Worm (Caenorhabditis elegans) whole organism, early embryonic: Measurements from ENCODE around the gene C56C10.4.

Experiments
- B0310.2 ChIP-seq: sonication (generic microtip); optimal IDR thresholded peaks from 2 replicates; lab custom pipeline; 2016; ENCODE audit warnings: mild to moderate bottlenecking, missing genetic modification characterization, missing compliant biosample characterization
- F13C5.2 ChIP-seq: sonication (generic microtip); optimal IDR thresholded peaks from 2 replicates; lab custom pipeline; 2017; ENCODE audit warnings: mild to moderate bottlenecking, missing genetic modification characterization, inconsistent platforms, missing compliant biosample characterization
- aly-1 ChIP-seq: sonication (generic microtip); optimal IDR thresholded peaks from 2 replicates; lab custom pipeline; 2016; ENCODE audit warnings: missing genetic modification characterization, missing compliant biosample characterization
- ama-1 ChIP-seq: fragments of 150-350 bp; optimal IDR thresholded peaks from 2 replicates; lab custom pipeline; 2014
- ceh-13 ChIP-seq: fragments of 200-800 bp; sonication (Bioruptor generic); optimal IDR thresholded peaks from 2 replicates; lab custom pipeline; 2018; ENCODE audit warnings: mild to moderate bottlenecking, missing genetic modification characterization, missing compliant biosample characterization
- ceh-36 ChIP-seq: sonication (generic microtip); optimal IDR thresholded peaks from 2 replicates; lab custom pipeline; 2016; ENCODE audit warnings: missing genetic modification characterization, inconsistent platforms, missing compliant biosample characterization
- ets-7 ChIP-seq: sonication (generic microtip); optimal IDR thresholded peaks from 2 replicates; lab custom pipeline; 2016; ENCODE audit warnings: missing genotype, missing genetic modification characterization, missing compliant biosample characterization
- flt-1 ChIP-seq: fragments of 200-800 bp; sonication (Bioruptor generic); IDR thresholded peaks from 2 replicates; pipeline ENCODE4 v1.3.6; 2022; ENCODE audit warnings: missing genetic modification characterization, missing compliant biosample characterization
- hmbx-1 ChIP-seq: sonication (generic microtip); optimal IDR thresholded peaks from 2 replicates; lab custom pipeline; 2016; ENCODE audit warnings: mild to moderate bottlenecking, missing genetic modification characterization, missing compliant biosample characterization
- hmg-4 ChIP-seq: fragments of 200-800 bp; sonication (Bioruptor generic); optimal IDR thresholded peaks from 2 replicates; lab custom pipeline; 2018; ENCODE audit warnings: mild to moderate bottlenecking, missing genetic modification characterization, missing compliant biosample characterization
- hnd-1 ChIP-seq: sonication (generic microtip); optimal IDR thresholded peaks from 2 replicates; lab custom pipeline; 2016; ENCODE audit warnings: missing genetic modification characterization, missing compliant biosample characterization
- pes-1 ChIP-seq: fragments of 200-800 bp; sonication (Bioruptor generic); IDR thresholded peaks from 2 replicates; pipeline ENCODE4 v1.3.6; 2022; ENCODE audit warnings: missing genetic modification reagents, missing genetic modification characterization, missing compliant biosample characterization
- scrt-1 ChIP-seq: fragments of 200-800 bp; sonication (Bioruptor generic); IDR thresholded peaks from 2 replicates; pipeline ENCODE4 v1.3.6; 2022; ENCODE audit warnings: missing genetic modification characterization, missing compliant biosample characterization
- sea-1 ChIP-seq: fragments of 200-800 bp; sonication (Bioruptor generic); conservative IDR thresholded peaks from 2 replicates; pipeline ENCODE4 v1.3.6; 2022; ENCODE audit warnings: missing genetic modification characterization, missing compliant biosample characterization
- tbx-11 ChIP-seq: fragments of 200-800 bp; sonication (Bioruptor generic); IDR thresholded peaks from 2 replicates; pipeline ENCODE4 v1.3.6; 2022; ENCODE audit warnings: missing genetic modification characterization, missing compliant biosample characterization
- tbx-37 ChIP-seq: fragments of 200-800 bp; sonication (Bioruptor generic); conservative IDR thresholded peaks from 2 replicates; pipeline ENCODE4 v1.3.6; 2022; ENCODE audit warnings: missing genetic modification reagents, missing genetic modification characterization, missing compliant biosample characterization
- tra-4 ChIP-seq: sonication (generic microtip); optimal IDR thresholded peaks from 2 replicates; lab custom pipeline; 2017; ENCODE audit warnings: missing genetic modification characterization, missing compliant biosample characterization

Gene C56C10.4

DNA sequence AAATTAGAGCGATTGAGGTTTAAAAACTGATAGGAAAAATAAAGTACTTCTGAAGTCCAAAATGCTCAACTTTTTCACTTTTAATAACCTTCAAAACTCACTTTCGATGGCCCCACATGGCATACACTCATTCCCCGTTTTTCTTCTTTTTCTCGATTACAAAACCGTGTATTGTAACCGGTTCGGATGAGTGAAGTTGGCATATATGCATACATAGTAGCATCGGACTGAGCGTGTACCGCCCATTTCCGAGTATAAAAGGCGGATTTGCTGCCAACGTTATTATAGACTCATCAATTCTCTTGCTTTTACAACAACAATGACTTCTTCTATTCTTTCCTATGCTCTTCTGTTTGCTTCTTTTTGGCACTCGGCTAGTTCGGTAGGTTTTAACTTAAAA lies at the start of gene C56C10.4:
Gene C56C10.4, plus strand, starts transcription at position 301 of the 400 bp plus-strand sequence.
- TF ChIP-seq F13C5.2 (tag; lab: Kevin White, UChicago) (no peak), tbx-37 (no peak), tbx-11 (no peak), hmg-4 (GFP tag; lab: Kevin White, UChicago) (no peak), aly-1 (tag; lab: Kevin White, UChicago) (no peak), ceh-36 (tag; lab: Kevin White, UChicago) (no peak), scrt-1 (GFP tag; lab: Robert Waterston, UW) (no peak), ama-1 (lab: Kevin White, UChicago) (no peak), B0310.2 (tag; lab: Kevin White, UChicago) (no peak), sea-1 (no peak), flt-1 (GFP tag; lab: Robert Waterston, UW) (no peak), hnd-1 (tag; lab: Kevin White, UChicago) (no peak), pes-1 (GFP tag; lab: Robert Waterston, UW) (no peak), hmbx-1 (tag; lab: Kevin White, UChicago) (no peak)

ce11 chrII:6535957-6536424 lies 46.9 kb upstream of the C56C10.4 start, which contains the start of gene utp-20:
Gene utp-20 (plus strand): TSS chrII:6536374.
- TF ChIP-seq F13C5.2 (tag; lab: Kevin White, UChicago) (peak; percentile 5), ets-7 (tag; lab: Kevin White, UChicago) (no peak)

ce11 chrII:6544842-6545410 lies 37.9 kb upstream of the C56C10.4 start, which contains the start of gene lron-15:
Gene lron-15 (minus strand): TSS chrII:6544892.
- TF ChIP-seq ama-1 (lab: Kevin White, UChicago) (no peak), sea-1 (no peak), hmbx-1 (tag; lab: Kevin White, UChicago) (no peak), F13C5.2 (tag; lab: Kevin White, UChicago) (no peak), tra-4 (tag; lab: Kevin White, UChicago) (no peak), B0310.2 (tag; lab: Kevin White, UChicago) (no peak)

- TF ChIP-seq tbx-11 (no peak), sea-1 (no peak), scrt-1 (GFP tag; lab: Robert Waterston, UW) (no peak), ama-1 (lab: Kevin White, UChicago) (no peak), pes-1 (GFP tag; lab: Robert Waterston, UW) (no peak), B0310.2 (tag; lab: Kevin White, UChicago) (no peak), ets-7 (tag; lab: Kevin White, UChicago) (no peak), F13C5.2 (tag; lab: Kevin White, UChicago) (no peak), aly-1 (tag; lab: Kevin White, UChicago) (no peak), hmbx-1 (tag; lab: Kevin White, UChicago) (no peak), ceh-36 (tag; lab: Kevin White, UChicago) (no peak)
These were observed 28.2 kb upstream of the C56C10.4 start, which contains the start of gene wrn-1 for ce11 chrII:6554677-6555076. Gene wrn-1 (plus strand): TSS chrII:6554977.

ce11 chrII:6558887-6559286 lies 24.0 kb upstream of the C56C10.4 start:
- TF ChIP-seq F13C5.2 (tag; lab: Kevin White, UChicago) (no peak), aly-1 (tag; lab: Kevin White, UChicago) (no peak), tra-4 (tag; lab: Kevin White, UChicago) (no peak), hmg-4 (GFP tag; lab: Kevin White, UChicago) (no peak), flt-1 (GFP tag; lab: Robert Waterston, UW) (no peak), tbx-37 (no peak), hmbx-1 (tag; lab: Kevin White, UChicago) (no peak), B0310.2 (tag; lab: Kevin White, UChicago) (no peak), ceh-36 (tag; lab: Kevin White, UChicago) (no peak), sea-1 (no peak), ets-7 (tag; lab: Kevin White, UChicago) (no peak), scrt-1 (GFP tag; lab: Robert Waterston, UW) (no peak), ama-1 (lab: Kevin White, UChicago) (no peak), pes-1 (GFP tag; lab: Robert Waterston, UW) (no peak), hnd-1 (tag; lab: Kevin White, UChicago) (no peak), tbx-11 (no peak), ceh-13 (GFP tag; lab: Kevin White, UChicago) (no peak)

- TF ChIP-seq scrt-1 (GFP tag; lab: Robert Waterston, UW) = no peak
- no peak for TF ChIP-seq hmg-4 (GFP tag; lab: Kevin White, UChicago)
- TF ChIP-seq ets-7 (tag; lab: Kevin White, UChicago) = no peak
- no peak for TF ChIP-seq hnd-1 (tag; lab: Kevin White, UChicago)
- no peak for TF ChIP-seq sea-1
- TF ChIP-seq tbx-37 = no peak
- TF ChIP-seq pes-1 (GFP tag; lab: Robert Waterston, UW) = no peak
- TF ChIP-seq tra-4 (tag; lab: Kevin White, UChicago) = no peak
- no peak for TF ChIP-seq B0310.2 (tag; lab: Kevin White, UChicago)
- TF ChIP-seq aly-1 (tag; lab: Kevin White, UChicago) = no peak
- TF ChIP-seq ceh-36 (tag; lab: Kevin White, UChicago) = no peak
- no peak for TF ChIP-seq flt-1 (GFP tag; lab: Robert Waterston, UW)
These were observed 22.6 kb upstream of the C56C10.4 start for ce11 chrII:6560291-6560690.

- TF ChIP-seq scrt-1 (GFP tag; lab: Robert Waterston, UW) (no peak), B0310.2 (tag; lab: Kevin White, UChicago) (no peak), aly-1 (tag; lab: Kevin White, UChicago) (no peak), ets-7 (tag; lab: Kevin White, UChicago) (no peak), tbx-11 (no peak), ceh-13 (GFP tag; lab: Kevin White, UChicago) (no peak), F13C5.2 (tag; lab: Kevin White, UChicago) (no peak), flt-1 (GFP tag; lab: Robert Waterston, UW) (no peak), hnd-1 (tag; lab: Kevin White, UChicago) (no peak), tbx-37 (no peak), hmbx-1 (tag; lab: Kevin White, UChicago) (no peak), pes-1 (GFP tag; lab: Robert Waterston, UW) (no peak), tra-4 (tag; lab: Kevin White, UChicago) (no peak), hmg-4 (GFP tag; lab: Kevin White, UChicago) (no peak), ceh-36 (tag; lab: Kevin White, UChicago) (no peak), ama-1 (lab: Kevin White, UChicago) (no peak), sea-1 (no peak)
These were observed 21.6 kb upstream of the C56C10.4 start, which contains the start of gene F18C5.10 for ce11 chrII:6561300-6561699. Gene F18C5.10 (minus strand): TSS chrII:6561444.
